Fruit fly (Drosophila melanogaster): ENCODE measurements around the gene CG14929.

- TF ChIP-seq psq (optimal IDR thresholded peaks at IDR 0.05), result no peak
- TF ChIP-seq Sin3A (optimal IDR thresholded peaks at IDR 0.05), result no peak
- no peak for TF ChIP-seq ttk (optimal IDR thresholded peaks at IDR 0.05)
These were observed 20.8 kb upstream of the CG14929 start, which contains the start of gene Cog8 for dm6 chr2L:11498839-11499238.
